Fruit fly (Drosophila melanogaster) S2 (cell line): Measurements from ENCODE around the gene CG11248.

Source experiments
- CG8478 ChIP-seq: fragments of >200 bp; optimal IDR thresholded peaks from 2 replicates; lab custom pipeline; 2018
- CTCF ChIP-seq, 2 experiments: fragments of >200 bp; optimal IDR thresholded peaks; 2 replicates each; lab custom pipeline; 2018

Gene CG11248

DNA sequence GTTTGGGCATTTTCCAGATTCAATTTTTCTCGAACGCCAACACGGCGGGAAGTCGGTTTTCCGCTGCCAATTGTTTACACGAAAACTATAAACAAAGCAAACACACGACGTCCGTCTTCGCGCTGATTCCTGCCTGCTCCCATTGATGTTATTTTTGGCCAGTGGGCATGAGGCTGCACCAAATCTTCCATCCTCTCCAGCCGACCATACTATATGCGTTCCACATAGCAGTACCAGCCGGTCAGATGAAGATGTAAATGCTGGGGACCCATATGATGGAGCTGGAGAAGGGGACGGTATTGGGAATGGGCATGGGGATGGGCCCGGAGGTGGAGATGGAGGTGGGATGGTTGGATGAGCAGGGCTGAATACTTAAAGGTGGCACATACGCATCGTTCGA is 12.3 kb upstream of the CG11248 start:
- TF ChIP-seq CTCF (optimal IDR thresholded peaks at IDR 0.05; lab: Kevin White, UChicago) (no peak), CG8478 (no peak)

- TF ChIP-seq CG8478 (no peak), CTCF (optimal IDR thresholded peaks at IDR 0.05; lab: Kevin White, UChicago) (no peak)
Measured at dm6 chr3L:21671839-21672238, 8.0 kb upstream of the CG11248 start, which contains the start of gene CG11249. Gene CG11249 (plus strand): TSS chr3L:21672139.

dm6 chr3L:21683942-21684341 is 4.1 kb downstream of the CG11248 start, which contains the start of gene Sfp78E:
Gene Sfp78E (minus strand): TSS chr3L:21684042.
- TF ChIP-seq CTCF (optimal IDR thresholded peaks at IDR 0.05; lab: Kevin White, UChicago), result no peak
- TF ChIP-seq CG8478, result no peak

dm6 chr3L:21685753-21686152 is 5.9 kb downstream of the CG11248 start:
- TF ChIP-seq CG8478, result no peak
- no peak for TF ChIP-seq CTCF (optimal IDR thresholded peaks at IDR 0.05; lab: Kevin White, UChicago)

- no peak for TF ChIP-seq CTCF (optimal IDR thresholded peaks at IDR 0.05; lab: Kevin White, UChicago)
- no peak for TF ChIP-seq CG8478
Measured at dm6 chr3L:21688607-21689129, 8.8 kb downstream of the CG11248 start.

- no peak for TF ChIP-seq CG8478
Measured at dm6 chr3L:21694647-21695046, 14.8 kb downstream of the CG11248 start.

DNA sequence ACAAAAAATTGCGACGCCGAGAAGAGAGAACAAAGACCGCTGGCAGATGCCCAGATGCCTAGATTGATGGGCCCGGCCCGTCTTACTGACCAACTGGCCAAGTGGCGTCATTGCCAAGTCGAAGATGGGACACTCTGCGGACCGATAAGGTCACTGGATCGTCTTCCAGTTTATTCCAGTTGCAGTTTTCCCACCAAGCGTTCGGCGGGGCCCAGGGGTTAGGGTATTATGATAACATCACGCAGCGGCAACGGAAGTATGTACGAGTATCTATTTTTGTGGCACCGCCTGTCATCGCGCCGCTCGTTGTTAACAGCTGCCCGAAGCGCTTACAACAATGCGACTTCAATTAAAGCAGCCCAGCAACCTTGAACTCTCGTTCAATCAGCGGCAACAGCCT is 20.2 kb downstream of the CG11248 start:
- TF ChIP-seq CTCF (optimal IDR thresholded peaks at IDR 0.05; lab: Kevin White, UChicago) (no peak), CG8478 (no peak)

- TF ChIP-seq CG8478, result no peak
- TF ChIP-seq CTCF (optimal IDR thresholded peaks at IDR 0.05; lab: Kevin White, UChicago), result no peak
Measured at dm6 chr3L:21700945-21701344, 21.1 kb downstream of the CG11248 start.

dm6 chr3L:21706144-21706926 is 26.5 kb downstream of the CG11248 start, which contains the start of gene CG32447:
Gene CG32447 (minus strand): TSS chr3L:21706365.
- TF ChIP-seq CG8478 (no peak), CTCF (optimal IDR thresholded peaks at IDR 0.05; lab: Kevin White, UChicago) (no peak)

DNA sequence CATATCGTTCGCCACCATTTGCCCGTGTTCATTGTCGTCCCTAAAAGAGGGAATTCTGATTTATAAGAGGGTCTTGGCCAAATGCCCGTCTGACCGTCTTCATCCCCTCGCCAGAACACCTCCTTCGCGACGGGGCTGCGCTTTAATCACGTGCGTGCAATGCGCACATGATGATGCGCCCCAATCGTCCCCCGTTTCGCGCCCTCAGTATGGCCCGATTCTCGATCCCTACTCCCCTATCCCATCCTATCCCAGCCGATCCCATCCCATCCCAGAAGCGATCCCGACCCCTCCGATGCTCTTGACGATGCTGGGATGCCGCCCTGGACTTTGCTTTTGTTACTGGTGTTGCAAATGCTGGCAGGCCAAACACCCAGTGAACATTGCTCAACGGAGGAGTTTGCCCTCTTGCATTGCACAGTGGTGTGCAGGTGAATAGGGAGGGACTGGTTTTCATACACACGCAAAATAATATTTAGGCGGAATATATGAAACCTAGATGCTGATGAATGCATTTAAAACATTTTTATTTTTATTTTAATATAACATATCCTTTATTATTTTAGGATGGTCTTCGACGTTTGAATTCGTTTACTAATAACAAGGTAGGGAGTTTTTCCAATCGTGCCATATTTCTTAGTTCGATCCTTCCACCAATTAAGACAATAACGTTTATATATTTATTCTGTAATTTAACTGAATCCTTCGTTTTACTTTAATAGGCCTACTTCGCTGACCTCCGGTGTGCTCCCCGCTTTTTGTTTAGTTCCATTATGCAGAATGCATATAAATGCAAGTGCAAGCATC is 30.1 kb downstream of the CG11248 start:
- no peak for TF ChIP-seq CG8478
- TF ChIP-seq CTCF (optimal IDR thresholded peaks at IDR 0.05; lab: Kevin White, UChicago), result no peak

DNA sequence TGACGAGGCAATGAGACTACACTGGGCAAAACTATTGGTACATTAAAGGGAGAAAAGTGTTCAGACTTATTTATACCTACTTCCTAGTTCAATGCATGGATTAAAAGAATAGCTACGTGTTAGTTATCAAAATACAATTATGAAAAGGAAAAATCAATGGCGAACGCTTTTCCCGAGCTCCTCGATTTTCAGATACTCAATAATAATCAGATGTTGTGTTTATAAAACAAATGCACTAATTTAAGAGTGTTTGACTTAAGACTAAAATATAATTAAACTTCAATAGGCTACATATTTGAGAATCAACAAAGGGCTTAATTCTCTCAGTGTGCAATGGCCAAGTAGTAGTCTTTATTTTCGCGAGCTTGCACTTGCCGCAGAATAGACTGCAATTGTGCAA is 36.1 kb downstream of the CG11248 start:
- TF ChIP-seq CG8478 (no peak), CTCF (optimal IDR thresholded peaks at IDR 0.05; lab: Kevin White, UChicago) (no peak)

DNA sequence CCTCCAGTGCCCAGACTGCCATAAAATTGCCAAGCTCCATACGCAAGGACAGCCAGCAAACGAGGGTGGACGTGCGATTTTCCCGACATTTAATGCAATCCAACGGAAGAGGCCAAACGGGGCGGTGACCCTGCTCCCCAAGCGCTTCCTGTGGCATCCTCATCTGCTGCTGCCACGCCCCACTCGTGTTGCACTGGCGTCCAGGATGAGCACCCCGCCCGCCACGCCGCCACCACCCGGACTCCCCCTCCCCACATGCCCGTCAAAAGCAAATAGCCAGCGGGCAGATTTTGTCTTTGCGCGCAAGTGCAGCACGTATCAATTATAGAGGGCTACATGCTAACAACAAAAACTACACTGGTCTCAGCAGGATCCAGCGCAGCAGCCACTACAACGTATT is 38.4 kb downstream of the CG11248 start:
- no peak for TF ChIP-seq CTCF (optimal IDR thresholded peaks at IDR 0.05; lab: Kevin White, UChicago)
- no peak for TF ChIP-seq CG8478

DNA sequence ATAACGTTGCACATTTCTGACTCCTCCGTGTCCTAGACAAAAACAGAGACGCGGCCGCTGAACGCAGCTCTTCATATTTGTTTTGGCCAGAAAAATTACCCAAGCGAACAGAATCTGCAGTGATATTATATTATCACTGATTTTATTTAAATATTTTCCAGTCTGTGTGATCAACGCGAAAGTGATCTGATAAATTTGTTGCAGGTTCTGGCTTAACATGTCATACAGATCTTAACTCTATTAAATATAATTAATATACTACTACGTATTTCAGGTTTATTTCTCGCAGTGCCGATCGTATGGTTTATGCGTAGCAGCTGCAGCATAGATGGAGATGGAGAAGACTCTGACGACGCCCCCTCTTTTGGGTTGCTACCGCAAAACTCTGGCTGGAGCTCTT is 41.0 kb downstream of the CG11248 start:
- no peak for TF ChIP-seq CTCF (optimal IDR thresholded peaks at IDR 0.05; lab: Kevin White, UChicago)
- no peak for TF ChIP-seq CG8478

DNA sequence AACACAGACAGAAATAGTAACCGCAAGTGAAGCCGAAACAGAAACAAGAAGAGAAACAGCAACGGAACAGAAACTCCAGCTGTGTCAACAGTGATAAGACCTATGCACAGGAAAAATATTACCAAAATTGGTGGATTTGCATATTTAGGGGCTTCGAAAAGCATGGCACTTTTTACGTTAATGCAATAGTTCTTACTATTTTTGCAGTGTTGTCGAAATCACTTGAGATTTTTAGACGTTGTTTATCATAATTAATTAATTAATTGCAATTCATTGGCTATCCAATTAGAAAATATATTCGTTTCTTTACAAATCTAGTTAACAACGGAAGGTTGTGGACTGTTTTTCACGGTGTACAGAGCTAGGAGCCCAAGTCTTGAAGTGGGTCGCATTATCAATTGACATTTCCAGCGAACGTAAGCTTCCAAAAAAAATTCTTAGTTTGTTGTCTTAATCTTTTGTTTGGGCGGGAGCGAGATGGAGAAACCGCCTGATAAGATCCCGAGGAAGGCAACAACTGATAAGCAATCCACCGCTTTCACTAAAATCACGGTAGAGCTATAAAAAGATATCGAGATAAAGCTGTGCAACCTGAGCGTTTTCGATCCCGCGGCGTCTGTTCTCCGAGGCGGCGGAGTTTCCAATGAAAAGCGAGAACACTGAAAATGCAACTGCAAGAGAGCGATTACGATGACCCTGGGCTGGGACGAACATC is 47.3 kb downstream of the CG11248 start:
- TF ChIP-seq CG8478 (no peak), CTCF (optimal IDR thresholded peaks at IDR 0.05; lab: Kevin White, UChicago) (no peak)

DNA sequence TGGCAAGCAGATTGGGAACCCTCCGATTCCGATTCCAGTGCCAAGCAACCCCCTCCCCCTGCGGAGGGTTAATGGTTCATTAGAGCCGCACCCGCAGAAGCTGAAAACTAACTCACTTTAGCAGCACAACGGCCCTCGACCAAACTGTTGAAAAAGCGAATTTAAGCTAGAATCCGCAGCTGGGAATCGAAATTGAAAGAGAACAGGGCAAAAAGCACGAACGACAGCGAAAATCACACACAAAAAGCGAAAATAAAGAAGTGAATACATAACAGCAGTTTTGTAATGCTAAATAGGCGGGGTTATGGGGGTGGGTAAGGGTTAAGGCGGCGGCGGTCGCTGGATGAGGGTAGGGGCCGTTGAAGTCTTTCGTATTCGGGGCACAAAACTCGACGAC is 47.9 kb downstream of the CG11248 start:
- TF ChIP-seq CTCF (optimal IDR thresholded peaks at IDR 0.05; lab: Kevin White, UChicago) (no peak), CG8478 (no peak)
